Fruit fly (Drosophila melanogaster) whole organism: Measurements from ENCODE around the gene CG13829.

Experiments
- CG8478 ChIP-seq: fragments of >200 bp; optimal IDR thresholded peaks from 2 replicates; lab custom pipeline; 2018; ENCODE audit warnings: inconsistent platforms
- usp ChIP-seq: fragments of >200 bp; optimal IDR thresholded peaks from 2 replicates; lab custom pipeline; 2017; ENCODE audit warnings: missing biosample characterization, missing genetic modification characterization, mixed read lengths

DNA sequence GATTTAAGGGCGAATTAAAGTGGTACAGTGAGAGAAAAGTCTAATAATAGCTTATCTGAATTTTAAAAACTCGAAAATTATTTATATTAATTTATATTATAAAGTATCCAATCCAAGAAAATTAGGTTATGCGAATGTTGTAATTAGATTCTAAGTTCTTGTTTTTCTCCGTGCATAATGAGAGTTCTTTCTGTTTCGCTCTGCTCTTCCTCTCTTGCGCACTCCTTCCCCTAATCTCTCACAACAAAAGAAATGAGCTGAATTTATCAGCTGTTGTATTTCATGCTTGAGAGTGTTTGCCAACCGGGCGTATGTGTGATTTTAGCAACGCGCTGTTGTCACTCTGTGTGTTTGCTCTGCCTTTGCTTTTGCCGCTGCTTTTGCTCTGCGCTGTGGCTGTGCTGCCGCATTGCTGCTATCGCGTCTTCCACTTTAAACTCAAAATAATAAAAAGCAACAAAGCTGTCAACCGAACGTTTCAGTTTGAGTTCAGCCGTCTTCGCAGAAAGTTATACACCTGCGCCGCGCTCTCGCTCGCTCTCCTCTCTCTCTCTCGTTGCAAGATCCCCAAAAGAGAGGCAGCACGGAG is 12.3 kb upstream of the CG13829 start, which contains the start of gene CG46310:
- TF ChIP-seq CG8478: no peak
- TF ChIP-seq usp: no peak
